Fruit fly (Drosophila melanogaster) whole organism, embryonic: ENCODE results near the gene CG15506.
A peak's percentile ranks its signal among the peaks of the same experiment; 100 is the strongest.

Experiments used
- ATbp ChIP-seq: fragments of 200-800 bp; sonication (Bioruptor generic); optimal IDR thresholded peaks from 2 replicates; lab custom pipeline; 2017; ENCODE audit warnings: missing biosample characterization, mild to moderate bottlenecking, missing genetic modification characterization, missing genetic modification reagents
- Abd-B ChIP-seq: fragments of 200-800 bp; sonication (Bioruptor generic); optimal IDR thresholded peaks from 2 replicates; lab custom pipeline; 2018; ENCODE audit warnings: missing biosample characterization, mild to moderate bottlenecking, missing genetic modification characterization, moderate library complexity
- Atf-2 ChIP-seq: fragments of 200-800 bp; sonication (Bioruptor generic); optimal IDR thresholded peaks from 2 replicates; lab custom pipeline; 2016; ENCODE audit warnings: missing biosample characterization, missing genetic modification characterization
- B-H1 ChIP-seq: fragments of 200-800 bp; sonication (Bioruptor generic); IDR thresholded peaks from 3 replicates; pipeline ENCODE4 v1.3.6; 2022; ENCODE audit warnings: missing biosample characterization, missing genetic modification characterization
- Bdp1 ChIP-seq: fragments of 200-800 bp; sonication (Bioruptor generic); optimal IDR thresholded peaks from 3 replicates; lab custom pipeline; 2016; ENCODE audit warnings: missing biosample characterization, missing genetic modification characterization
- CG1024 ChIP-seq: fragments of 200-800 bp; sonication (Bioruptor generic); IDR thresholded peaks from 2 replicates; pipeline ENCODE4 v1.3.6; 2022; ENCODE audit warnings: missing biosample characterization, missing genetic modification characterization
- CG10274 ChIP-seq: fragments of 200-800 bp; sonication (Bioruptor generic); optimal IDR thresholded peaks from 3 replicates; lab custom pipeline; 2017; ENCODE audit warnings: missing biosample characterization, mild to moderate bottlenecking, missing genetic modification characterization
- CG10366 ChIP-seq: fragments of 200-800 bp; sonication (Bioruptor generic); IDR thresholded peaks from 2 replicates; pipeline ENCODE4 v1.3.6; 2022; ENCODE audit warnings: missing biosample characterization, missing genetic modification characterization
- CG10462 ChIP-seq: fragments of 200-800 bp; sonication (Bioruptor generic); optimal IDR thresholded peaks from 2 replicates; lab custom pipeline; 2016; ENCODE audit warnings: missing biosample characterization, missing genetic modification characterization
- CG11560 ChIP-seq: fragments of 200-800 bp; sonication (Bioruptor generic); IDR thresholded peaks from 3 replicates; pipeline ENCODE4 v1.3.6; 2022; ENCODE audit warnings: missing biosample characterization, missing genetic modification characterization
- CG12659 ChIP-seq: fragments of 200-800 bp; sonication (Bioruptor generic); optimal IDR thresholded peaks from 3 replicates; lab custom pipeline; 2017; ENCODE audit warnings: mild to moderate bottlenecking, missing biosample characterization, missing genetic modification reagents, missing genetic modification characterization
- CG13296 ChIP-seq: fragments of 200-800 bp; sonication (Bioruptor generic); optimal IDR thresholded peaks from 3 replicates; lab custom pipeline; 2018; ENCODE audit warnings: missing biosample characterization, mild to moderate bottlenecking, missing genetic modification characterization
- CG1602 ChIP-seq: fragments of 200-800 bp; sonication (Bioruptor generic); optimal IDR thresholded peaks from 3 replicates; lab custom pipeline; 2016; ENCODE audit warnings: missing biosample characterization, missing genetic modification characterization
- CG17829 ChIP-seq: fragments of 200-800 bp; optimal IDR thresholded peaks from 2 replicates; lab custom pipeline; 2019; ENCODE audit warnings: missing biosample characterization, mild to moderate bottlenecking, missing genetic modification characterization, moderate library complexity
- CG3838 ChIP-seq: fragments of 200-800 bp; sonication (Bioruptor generic); optimal IDR thresholded peaks from 3 replicates; lab custom pipeline; 2016; ENCODE audit warnings: missing biosample characterization, missing genetic modification characterization
- CG4282 ChIP-seq: fragments of 200-800 bp; sonication (Bioruptor generic); optimal IDR thresholded peaks from 2 replicates; lab custom pipeline; 2016; ENCODE audit warnings: missing biosample characterization, missing genetic modification characterization
- CG6854 ChIP-seq: fragments of 200-800 bp; sonication (Bioruptor generic); optimal IDR thresholded peaks from 3 replicates; lab custom pipeline; 2017; ENCODE audit warnings: missing biosample characterization, mild to moderate bottlenecking, missing genetic modification characterization
- CG8281 ChIP-seq: fragments of 200-800 bp; sonication (Bioruptor generic); optimal IDR thresholded peaks from 2 replicates; lab custom pipeline; 2018; ENCODE audit warnings: missing biosample characterization, mild to moderate bottlenecking, missing genetic modification characterization, moderate library complexity
- CG9437 ChIP-seq: fragments of 200-800 bp; sonication (Bioruptor generic); optimal IDR thresholded peaks from 2 replicates; lab custom pipeline; 2018; ENCODE audit warnings: missing biosample characterization, mild to moderate bottlenecking, missing genetic modification characterization
- CG9727 ChIP-seq: fragments of 200-800 bp; sonication (Bioruptor generic); optimal IDR thresholded peaks from 3 replicates; lab custom pipeline; 2017; ENCODE audit warnings: missing biosample characterization, mild to moderate bottlenecking, missing genetic modification characterization
- Camta ChIP-seq: fragments of 200-800 bp; sonication (Bioruptor generic); optimal IDR thresholded peaks from 2 replicates; lab custom pipeline; 2016; ENCODE audit warnings: missing biosample characterization, missing genetic modification characterization
- Drgx ChIP-seq: fragments of 200-800 bp; sonication (Bioruptor generic); IDR thresholded peaks from 2 replicates; pipeline ENCODE4 v1.3.6; 2022; ENCODE audit warnings: missing biosample characterization, missing genetic modification characterization
- Hsf ChIP-seq: fragments of 200-800 bp; sonication (Bioruptor generic); optimal IDR thresholded peaks from 3 replicates; lab custom pipeline; 2016; ENCODE audit warnings: missing biosample characterization, missing genetic modification characterization
- Lhr ChIP-seq: fragments of 200-800 bp; sonication (Bioruptor generic); optimal IDR thresholded peaks from 3 replicates; lab custom pipeline; 2017; ENCODE audit warnings: mild to moderate bottlenecking, missing biosample characterization, missing genetic modification reagents, missing genetic modification characterization
- Meics ChIP-seq: fragments of 200-800 bp; sonication (Bioruptor generic); optimal IDR thresholded peaks from 2 replicates; lab custom pipeline; 2017; ENCODE audit warnings: missing biosample characterization, mild to moderate bottlenecking, missing genetic modification characterization
- Oli ChIP-seq: fragments of 200-800 bp; sonication (Bioruptor generic); optimal IDR thresholded peaks from 2 replicates; lab custom pipeline; 2018; ENCODE audit warnings: missing biosample characterization, mild to moderate bottlenecking, missing genetic modification characterization, moderate library complexity
- Poxn ChIP-seq: fragments of 200-800 bp; sonication (Bioruptor generic); IDR thresholded peaks from 2 replicates; pipeline ENCODE4 v1.3.6; 2022; ENCODE audit warnings: missing biosample characterization, missing genetic modification characterization
- Spps ChIP-seq: fragments of 200-800 bp; sonication (Bioruptor generic); optimal IDR thresholded peaks from 2 replicates; lab custom pipeline; 2018; ENCODE audit warnings: missing biosample characterization, mild to moderate bottlenecking, missing genetic modification characterization
- ab ChIP-seq: fragments of 200-800 bp; sonication (Bioruptor generic); optimal IDR thresholded peaks from 2 replicates; lab custom pipeline; 2016; ENCODE audit warnings: missing biosample characterization, missing genetic modification characterization
- bab2 ChIP-seq: fragments of 200-800 bp; sonication (Bioruptor generic); optimal IDR thresholded peaks from 2 replicates; lab custom pipeline; 2016; ENCODE audit warnings: missing biosample characterization, missing genetic modification characterization
- chif ChIP-seq, 2 experiments: fragments of 200-800 bp; sonication (Bioruptor generic); optimal IDR thresholded peaks; 3 replicates each; lab custom pipeline; 2016; ENCODE audit warnings: missing biosample characterization in 2 of 2, missing genetic modification characterization in 2 of 2
- crp ChIP-seq, 2 experiments: fragments of 200-800 bp; sonication (Bioruptor generic); optimal IDR thresholded peaks; 2 replicates in 1 of 2; 3 replicates in 1 of 2; lab custom pipeline; 2017; ENCODE audit warnings: missing biosample characterization in 2 of 2, missing genetic modification characterization in 2 of 2, mild to moderate bottlenecking in 1 of 2, moderate library complexity in 1 of 2
- dpn ChIP-seq, 2 experiments: fragments of 200-800 bp; sonication (Bioruptor generic); optimal IDR thresholded peaks; 3 replicates each; lab custom pipeline; 2016; ENCODE audit warnings: missing biosample characterization in 2 of 2, missing genetic modification characterization in 2 of 2
- dysf ChIP-seq: fragments of 200-800 bp; sonication (Bioruptor generic); IDR thresholded peaks from 3 replicates; pipeline ENCODE4 v1.3.6; 2022; ENCODE audit warnings: missing biosample characterization, missing genetic modification characterization
- ewg ChIP-seq: fragments of 200-800 bp; sonication (Bioruptor generic); optimal IDR thresholded peaks from 3 replicates; lab custom pipeline; 2017; ENCODE audit warnings: mild to moderate bottlenecking, missing biosample characterization, missing genetic modification reagents, missing genetic modification characterization
- gcm ChIP-seq: fragments of 200-800 bp; sonication (Bioruptor generic); optimal IDR thresholded peaks from 2 replicates; lab custom pipeline; 2019; ENCODE audit warnings: missing biosample characterization, mild to moderate bottlenecking, missing genetic modification characterization, moderate library complexity
- hbn ChIP-seq: fragments of 200-800 bp; sonication (Bioruptor generic); IDR thresholded peaks from 2 replicates; pipeline ENCODE4 v1.3.6; 2022; ENCODE audit warnings: missing biosample characterization, missing genetic modification characterization; ENCODE audit not compliant: partially characterized antibody
- lilli ChIP-seq: fragments of 200-800 bp; sonication (Bioruptor generic); optimal IDR thresholded peaks from 3 replicates; lab custom pipeline; 2016; ENCODE audit warnings: missing biosample characterization, missing genetic modification characterization
- lmd ChIP-seq: fragments of 200-800 bp; sonication (Bioruptor generic); IDR thresholded peaks from 2 replicates; pipeline ENCODE4 v1.3.6; 2022; ENCODE audit warnings: missing biosample characterization, missing genetic modification characterization
- maf-S ChIP-seq: fragments of 200-800 bp; sonication (Bioruptor generic); optimal IDR thresholded peaks from 2 replicates; lab custom pipeline; 2016; ENCODE audit warnings: missing biosample characterization, missing genetic modification characterization
- odd ChIP-seq: fragments of 200-800 bp; sonication (Bioruptor generic); optimal IDR thresholded peaks from 2 replicates; lab custom pipeline; 2017; ENCODE audit warnings: missing biosample characterization, mild to moderate bottlenecking, missing genetic modification characterization
- pita ChIP-seq: fragments of 200-800 bp; sonication (Bioruptor generic); optimal IDR thresholded peaks from 2 replicates; lab custom pipeline; 2017; ENCODE audit warnings: missing biosample characterization, mild to moderate bottlenecking, missing genetic modification characterization
- pum ChIP-seq: fragments of 200-800 bp; sonication (Bioruptor generic); optimal IDR thresholded peaks from 2 replicates; lab custom pipeline; 2016; ENCODE audit warnings: missing biosample characterization, missing genetic modification characterization
- slou ChIP-seq: fragments of 200-800 bp; sonication (Bioruptor generic); optimal IDR thresholded peaks from 3 replicates; lab custom pipeline; 2016; ENCODE audit warnings: missing biosample characterization, missing genetic modification characterization
- sqz ChIP-seq: fragments of 200-800 bp; sonication (Bioruptor generic); optimal IDR thresholded peaks from 3 replicates; lab custom pipeline; 2018; ENCODE audit warnings: missing biosample characterization, mild to moderate bottlenecking, missing genetic modification characterization
- ssp ChIP-seq: fragments of 200-800 bp; sonication (Bioruptor generic); IDR thresholded peaks from 2 replicates; pipeline ENCODE4 v1.3.6; 2022; ENCODE audit warnings: missing biosample characterization, missing genetic modification characterization
- tna ChIP-seq: fragments of 200-800 bp; sonication (Bioruptor generic); IDR thresholded peaks from 2 replicates; pipeline ENCODE4 v1.3.6; 2022; ENCODE audit warnings: missing biosample characterization, missing genetic modification characterization; ENCODE audit not compliant: partially characterized antibody
- vvl ChIP-seq: fragments of 200-800 bp; sonication (Bioruptor generic); IDR thresholded peaks from 2 replicates; pipeline ENCODE4 v1.3.6; 2022; ENCODE audit warnings: missing biosample characterization, missing genetic modification characterization
- wdn ChIP-seq: fragments of 200-800 bp; sonication (Bioruptor generic); IDR thresholded peaks from 2 replicates; pipeline ENCODE4 v1.3.6; 2022; ENCODE audit warnings: missing biosample characterization, missing genetic modification characterization

CG15506 gene

dm6 chr3R:29755248-29755647 is 36.8 kb downstream of the CG15506 start (continued):
- TF ChIP-seq dpn (GFP tag; optimal IDR thresholded peaks at IDR 0.05; lab: Kevin White, UChicago) = peak in 1 of 2 experiments; percentile 21
- TF ChIP-seq CG10366 (GFP tag; lab: Robert Waterston, UW) = peak; percentile 43; the same call in 1 of the 2 replicates
- TF ChIP-seq CG1024 (GFP tag; lab: Robert Waterston, UW) = no peak
- TF ChIP-seq CG9437 (GFP tag; lab: Kevin White, UChicago) = no peak
- TF ChIP-seq slou = no peak
- no peak for TF ChIP-seq Abd-B (GFP tag; lab: Kevin White, UChicago)
- TF ChIP-seq pita = no peak
- TF ChIP-seq CG12659 (GFP tag; lab: Kevin White, UChicago) = peak; percentile 1
- TF ChIP-seq ATbp (GFP tag; lab: Kevin White, UChicago) = peak; percentile 46
- no peak for TF ChIP-seq lilli (GFP tag; lab: Kevin White, UChicago)
- TF ChIP-seq CG11560 (tag; lab: Robert Waterston, UW) = 0 out of 3 replicates have a peak, but pooled peaks have one; percentile 35
- TF ChIP-seq CG17829 (tag; lab: Kevin White, UChicago) = no peak
- TF ChIP-seq lmd (GFP tag; lab: Robert Waterston, UW) = peak; percentile 40; the same call in 1 of the 2 replicates
- TF ChIP-seq Bdp1 (GFP tag; lab: Kevin White, UChicago) = no peak
- no peak for TF ChIP-seq CG8281 (tag; lab: Kevin White, UChicago)
- TF ChIP-seq wdn (GFP tag; lab: Robert Waterston, UW) = no peak
- no peak for TF ChIP-seq CG9727
- TF ChIP-seq CG3838 (GFP tag; lab: Kevin White, UChicago) = no peak
- TF ChIP-seq Hsf = no peak
- TF ChIP-seq, all 482 proteins: peak for 69

DNA sequence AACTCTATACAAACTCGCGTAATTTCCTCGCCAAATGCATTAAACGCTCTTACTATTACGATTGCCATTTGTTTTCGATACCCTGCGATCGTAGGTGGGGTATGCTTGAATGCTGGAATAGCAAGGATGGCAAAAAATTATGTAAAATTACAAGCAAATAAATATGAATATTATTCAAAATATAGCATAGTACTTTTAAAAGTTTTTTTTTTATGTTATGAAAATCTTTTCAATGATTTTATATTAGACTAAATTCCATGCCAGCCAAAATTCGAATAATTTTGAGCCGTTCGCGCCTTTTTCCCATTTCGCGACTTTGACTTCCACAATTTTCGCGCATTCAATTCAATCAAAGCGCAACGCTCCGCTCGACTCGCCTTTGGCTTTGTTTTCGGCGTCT is 37.7 kb downstream of the CG15506 start:
- TF ChIP-seq bab2 (no peak), Drgx (GFP tag; lab: Robert Waterston, UW) (peak; percentile 13; the same call in 1 of the 2 replicates)

- TF ChIP-seq CG4282 (no peak), ab (GFP tag; lab: Kevin White, UChicago) (no peak), Poxn (GFP tag; lab: Robert Waterston, UW) (no peak), Atf-2 (GFP tag; lab: Kevin White, UChicago) (peak; percentile 6), Lhr (GFP tag; lab: Kevin White, UChicago) (no peak), odd (no peak), CG10274 (GFP tag; lab: Kevin White, UChicago) (no peak), Meics (GFP tag; lab: Kevin White, UChicago) (no peak), pum (GFP tag; lab: Kevin White, UChicago) (no peak), CG11560 (tag; lab: Robert Waterston, UW) (no peak), CG10462 (GFP tag; lab: Kevin White, UChicago) (no peak), maf-S (no peak), dysf (GFP tag; lab: Robert Waterston, UW) (no peak), Camta (no peak), tna (GFP tag; lab: Robert Waterston, UW) (no peak), CG1602 (GFP tag; lab: Kevin White, UChicago) (no peak), gcm (GFP tag; lab: Kevin White, UChicago) (no peak), CG6854 (GFP tag; lab: Kevin White, UChicago) (no peak), chif (GFP tag; optimal IDR thresholded peaks at IDR 0.05; lab: Kevin White, UChicago) (no peak), ssp (no peak), B-H1 (GFP tag; lab: Robert Waterston, UW) (no peak), CG13296 (GFP tag; lab: Kevin White, UChicago) (peak; percentile 5), sqz (GFP tag; lab: Kevin White, UChicago) (no peak), crp (GFP tag; optimal IDR thresholded peaks at IDR 0.05; lab: Kevin White, UChicago) (no peak), ewg (GFP tag; lab: Kevin White, UChicago) (no peak), hbn (GFP tag; lab: Robert Waterston, UW) (no peak), vvl (GFP tag; lab: Robert Waterston, UW) (peak; percentile 11; the same call in 1 of the 2 replicates), Oli (no peak), Spps (tag; lab: Kevin White, UChicago) (no peak)
These were observed 38.8 kb downstream of the CG15506 start for dm6 chr3R:29757226-29757625.
